Worm (Caenorhabditis elegans): ENCODE measurements around the gene pgl-1.
A peak's percentile ranks its signal among the peaks of the same experiment; 100 is the strongest.

The pgl-1 gene

ce11 chrIV:6946832-6947231 is 30.3 kb downstream of the pgl-1 start:
- TF ChIP-seq nhr-6 (tag; optimal IDR thresholded peaks at IDR 0.05) (no peak), Y55F3AM.14 (GFP tag; optimal IDR thresholded peaks at IDR 0.05) (no peak), lin-39 (tag; optimal IDR thresholded peaks at IDR 0.05) (no peak), F13H6.1 (tag; optimal IDR thresholded peaks at IDR 0.05) (peak; percentile 48), lsy-2 (tag; optimal IDR thresholded peaks at IDR 0.05) (peak in 1 of 2 experiments; percentile 21), sma-9 (GFP tag; optimal IDR thresholded peaks at IDR 0.05) (peak; percentile 18), sma-9 (tag; optimal IDR thresholded peaks at IDR 0.05) (no peak), sma-3 (GFP tag; optimal IDR thresholded peaks at IDR 0.05) (no peak), elt-1 (tag; optimal IDR thresholded peaks at IDR 0.05) (no peak), egl-27 (tag; optimal IDR thresholded peaks at IDR 0.05) (no peak), nhr-129 (tag; optimal IDR thresholded peaks at IDR 0.05) (no peak), unc-39 (tag; optimal IDR thresholded peaks at IDR 0.05) (no peak)

- TF ChIP-seq gmeb-1 (tag; optimal IDR thresholded peaks at IDR 0.05), result no peak
- TF ChIP-seq snpc-4 (tag; optimal IDR thresholded peaks at IDR 0.05), result no peak
- TF ChIP-seq ceh-16 (tag; optimal IDR thresholded peaks at IDR 0.05), result no peak
- no peak for TF ChIP-seq crh-2 (tag; optimal IDR thresholded peaks at IDR 0.05)
- TF ChIP-seq nhr-129 (tag; optimal IDR thresholded peaks at IDR 0.05), result no peak
- TF ChIP-seq mab-5 (tag; optimal IDR thresholded peaks at IDR 0.05), result no peak
- TF ChIP-seq ceh-82 (tag; optimal IDR thresholded peaks at IDR 0.05), result no peak
- TF ChIP-seq lsy-2 (tag; optimal IDR thresholded peaks at IDR 0.05), result no peak
- TF ChIP-seq nhr-77 (tag; optimal IDR thresholded peaks at IDR 0.05), result no peak
- no peak for TF ChIP-seq sma-3 (GFP tag; optimal IDR thresholded peaks at IDR 0.05)
- no peak for TF ChIP-seq ztf-4 (tag; optimal IDR thresholded peaks at IDR 0.05)
- no peak for TF ChIP-seq F13H6.1 (tag; optimal IDR thresholded peaks at IDR 0.05)
These were observed 36.0 kb downstream of the pgl-1 start for ce11 chrIV:6941101-6941500.

- TF ChIP-seq R02D3.7 (tag; optimal IDR thresholded peaks at IDR 0.05) (no peak), dmd-4 (tag; optimal IDR thresholded peaks at IDR 0.05) (no peak), lsy-2 (tag; optimal IDR thresholded peaks at IDR 0.05) (no peak), ZK546.5 (tag; optimal IDR thresholded peaks at IDR 0.05) (no peak), ztf-11 (tag; optimal IDR thresholded peaks at IDR 0.05) (no peak), sma-9 (GFP tag; optimal IDR thresholded peaks at IDR 0.05) (no peak), sma-9 (tag; optimal IDR thresholded peaks at IDR 0.05) (no peak), lin-39 (tag; optimal IDR thresholded peaks at IDR 0.05) (no peak)
These were observed 39.6 kb downstream of the pgl-1 start, which contains the start of gene npr-12 for ce11 chrIV:6937548-6937947. npr-12 (minus strand) TSS chrIV:6937648.

- TF ChIP-seq skn-1 (tag; optimal IDR thresholded peaks at IDR 0.05) (no peak), R02D3.7 (tag; optimal IDR thresholded peaks at IDR 0.05) (no peak), gmeb-1 (tag; optimal IDR thresholded peaks at IDR 0.05) (no peak), mbf-1 (tag; optimal IDR thresholded peaks at IDR 0.05) (no peak), nhr-11 (tag; optimal IDR thresholded peaks at IDR 0.05) (no peak), nhr-21 (tag; optimal IDR thresholded peaks at IDR 0.05) (no peak), ztf-4 (tag; optimal IDR thresholded peaks at IDR 0.05) (no peak)
These were observed 48.7 kb downstream of the pgl-1 start, which contains the start of gene cest-6 for ce11 chrIV:6928417-6928816. cest-6 (minus strand) TSS chrIV:6928517.

- TF ChIP-seq gmeb-1 (tag; optimal IDR thresholded peaks at IDR 0.05), result no peak
- TF ChIP-seq lsy-2 (tag; optimal IDR thresholded peaks at IDR 0.05), result no peak
- TF ChIP-seq skn-1 (tag; optimal IDR thresholded peaks at IDR 0.05), result no peak
- no peak for TF ChIP-seq zag-1 (tag; optimal IDR thresholded peaks at IDR 0.05)
- TF ChIP-seq ceh-82 (tag; optimal IDR thresholded peaks at IDR 0.05), result no peak
- TF ChIP-seq unc-39 (tag; optimal IDR thresholded peaks at IDR 0.05), result no peak
- no peak for TF ChIP-seq lin-39 (tag; optimal IDR thresholded peaks at IDR 0.05)
- no peak for TF ChIP-seq ztf-11 (tag; optimal IDR thresholded peaks at IDR 0.05)
- TF ChIP-seq elt-1 (tag; optimal IDR thresholded peaks at IDR 0.05), result no peak
- no peak for TF ChIP-seq snpc-4 (tag; optimal IDR thresholded peaks at IDR 0.05)
- no peak for TF ChIP-seq nhr-25 (tag; optimal IDR thresholded peaks at IDR 0.05)
- no peak for TF ChIP-seq nhr-21 (tag; optimal IDR thresholded peaks at IDR 0.05)
- no peak for TF ChIP-seq blmp-1 (tag; optimal IDR thresholded peaks at IDR 0.05; ENCODE audit: insufficient read depth)
- no peak for TF ChIP-seq nhr-129 (tag; optimal IDR thresholded peaks at IDR 0.05)
- no peak for TF ChIP-seq peb-1 (tag; optimal IDR thresholded peaks at IDR 0.05)
- no peak for TF ChIP-seq unc-62 (GFP tag; optimal IDR thresholded peaks at IDR 0.05)
- TF ChIP-seq mbf-1 (tag; optimal IDR thresholded peaks at IDR 0.05), result no peak
These were observed 51.6 kb downstream of the pgl-1 start for ce11 chrIV:6925520-6925919.
